Worm (Caenorhabditis elegans): ENCODE data around the gene srh-32.

- TF ChIP-seq ahr-1 (tag; optimal IDR thresholded peaks at IDR 0.05): no peak
- no peak for TF ChIP-seq K02D7.2 (tag; optimal IDR thresholded peaks at IDR 0.05)
- no peak for TF ChIP-seq dve-1 (tag; optimal IDR thresholded peaks at IDR 0.05)
- no peak for TF ChIP-seq pqm-1 (tag; optimal IDR thresholded peaks at IDR 0.05)
- TF ChIP-seq ama-1 (optimal IDR thresholded peaks at IDR 0.05): no peak
- TF ChIP-seq ztf-16 (tag; optimal IDR thresholded peaks at IDR 0.05): no peak
- TF ChIP-seq pha-2 (tag; optimal IDR thresholded peaks at IDR 0.05): no peak
- TF ChIP-seq syd-9 (tag; optimal IDR thresholded peaks at IDR 0.05): no peak
- TF ChIP-seq nfya-1 (tag; optimal IDR thresholded peaks at IDR 0.05): no peak
- TF ChIP-seq unc-86 (tag; optimal IDR thresholded peaks at IDR 0.05): no peak
- TF ChIP-seq C08G9.2 (tag; optimal IDR thresholded peaks at IDR 0.05): no peak
- no peak for TF ChIP-seq gmeb-2 (tag; optimal IDR thresholded peaks at IDR 0.05)
- TF ChIP-seq ceh-45 (GFP tag; IDR thresholded peaks at IDR 0.05): no peak
- TF ChIP-seq pha-4 (tag; optimal IDR thresholded peaks at IDR 0.05): no peak
Measured at ce11 chrV:17700728-17701262, at the start of gene srh-32, which contains the start of gene Y26G10.5.
